Worm (Caenorhabditis elegans): Measurements from ENCODE around the gene F44E5.2.

DNA sequence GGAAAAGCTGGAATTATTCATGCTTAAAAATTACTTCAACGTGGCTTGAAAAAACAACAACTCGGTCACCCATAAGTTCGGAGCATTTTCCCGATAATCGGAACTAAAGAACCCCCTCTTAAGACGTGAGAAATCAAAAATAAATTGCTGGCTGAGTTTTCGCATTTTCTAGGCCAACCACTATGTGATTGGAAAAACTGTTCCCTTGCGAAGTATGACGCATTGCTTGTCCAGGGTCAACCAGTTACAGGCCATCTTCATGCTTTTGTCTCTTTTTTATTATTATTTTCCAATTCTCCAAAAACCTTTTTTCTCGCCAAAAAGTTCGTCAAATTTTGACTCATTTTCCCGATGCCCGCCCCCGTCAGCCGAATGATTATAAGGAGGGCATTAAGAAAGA, 46.5 kb upstream of the F44E5.2 start, which contains the start of gene F13D12.3:
- no peak for TF ChIP-seq ama-1 (optimal IDR thresholded peaks at IDR 0.05)
- no peak for TF ChIP-seq pat-9 (tag; optimal IDR thresholded peaks at IDR 0.05)
- TF ChIP-seq dmd-4 (tag; optimal IDR thresholded peaks at IDR 0.05; ENCODE audit: borderline replicate concordance) = no peak
- no peak for TF ChIP-seq pha-4 (tag; optimal IDR thresholded peaks at IDR 0.05)
- no peak for TF ChIP-seq ztf-16 (tag; optimal IDR thresholded peaks at IDR 0.05)
- TF ChIP-seq sox-2 (GFP tag; IDR thresholded peaks at IDR 0.05) = no peak
